Worm (Caenorhabditis elegans) whole organism, L2 larva: ENCODE measurements around the gene K08H2.7.

ENCODE experiments used
- F13H6.1 ChIP-seq: sonication (generic microtip); optimal IDR thresholded peaks from 2 replicates; lab custom pipeline; 2016; ENCODE audit warnings: missing genetic modification characterization, missing compliant biosample characterization
- ZK546.5 ChIP-seq: sonication (generic microtip); optimal IDR thresholded peaks from 2 replicates; lab custom pipeline; 2017; ENCODE audit warnings: missing biosample characterization, missing genetic modification characterization
- elt-1 ChIP-seq: fragments of 150-350 bp; optimal IDR thresholded peaks from 2 replicates; lab custom pipeline; 2014; ENCODE audit warnings: missing biosample characterization, missing genetic modification characterization
- lin-11 ChIP-seq: fragments of 150-350 bp; sonication (generic microtip); optimal IDR thresholded peaks from 2 replicates; lab custom pipeline; 2014; ENCODE audit warnings: missing biosample characterization, missing genetic modification characterization, inconsistent platforms, mixed read lengths
- mdl-1 ChIP-seq, 2 experiments: fragments of 150-350 bp in 1 of 2; sonication (generic microtip) in 1 of 2; optimal IDR thresholded peaks; 2 replicates each; lab custom pipeline; 2017; ENCODE audit warnings: missing biosample characterization in 2 of 2, missing genetic modification characterization in 2 of 2
- nhr-11 ChIP-seq: fragments of 150-350 bp; optimal IDR thresholded peaks from 2 replicates; lab custom pipeline; 2014; ENCODE audit warnings: missing biosample characterization, missing genetic modification characterization
- nhr-129 ChIP-seq: fragments of 150-350 bp; optimal IDR thresholded peaks from 2 replicates; lab custom pipeline; 2014; ENCODE audit warnings: missing biosample characterization, missing genetic modification characterization
- nhr-21 ChIP-seq: fragments of 150-350 bp; optimal IDR thresholded peaks from 2 replicates; lab custom pipeline; 2014; ENCODE audit warnings: missing biosample characterization, missing genetic modification characterization
- nhr-23 ChIP-seq: fragments of 150-350 bp; optimal IDR thresholded peaks from 2 replicates; lab custom pipeline; 2014; ENCODE audit warnings: missing biosample characterization, missing genetic modification reagents, missing genetic modification characterization
- nhr-6 ChIP-seq: fragments of 150-350 bp; optimal IDR thresholded peaks from 2 replicates; lab custom pipeline; 2014; ENCODE audit warnings: missing biosample characterization, missing genetic modification characterization
- snpc-4 ChIP-seq: fragments of 150-350 bp; optimal IDR thresholded peaks from 2 replicates; lab custom pipeline; 2014; ENCODE audit warnings: missing biosample characterization, missing genetic modification characterization
- unc-39 ChIP-seq: fragments of 150-350 bp; optimal IDR thresholded peaks from 2 replicates; lab custom pipeline; 2014; ENCODE audit warnings: missing biosample characterization, missing genetic modification characterization
- ztf-1 ChIP-seq: fragments of 200-800 bp; sonication (Bioruptor generic); conservative IDR thresholded peaks from 2 replicates; pipeline ENCODE4 v1.3.6; 2022; ENCODE audit warnings: missing genetic modification characterization, missing compliant biosample characterization
- ztf-11 ChIP-seq: sonication (generic microtip); optimal IDR thresholded peaks from 2 replicates; lab custom pipeline; 2017; ENCODE audit warnings: missing biosample characterization, missing genetic modification characterization

ce11 chrX:13234879-13235278 is 13.4 kb downstream of the K08H2.7 start, which contains the start of gene K08H2.2:
- TF ChIP-seq snpc-4 (tag; lab: Kevin White, UChicago) = no peak
- TF ChIP-seq lin-11 (tag; lab: Kevin White, UChicago) = no peak
- no peak for TF ChIP-seq F13H6.1 (tag; lab: Kevin White, UChicago)
- no peak for TF ChIP-seq nhr-11
- no peak for TF ChIP-seq ZK546.5 (tag; lab: Kevin White, UChicago)
- TF ChIP-seq ztf-1 (GFP tag; lab: Robert Waterston, UW) = no peak
- TF ChIP-seq mdl-1 (tag; optimal IDR thresholded peaks at IDR 0.05; lab: Kevin White, UChicago) = no peak
- TF ChIP-seq ztf-11 (tag; lab: Kevin White, UChicago) = no peak
- no peak for TF ChIP-seq nhr-23 (tag; lab: Kevin White, UChicago)
- TF ChIP-seq unc-39 (tag; lab: Kevin White, UChicago) = no peak
- no peak for TF ChIP-seq elt-1
- TF ChIP-seq nhr-6 (tag; lab: Kevin White, UChicago) = no peak
- no peak for TF ChIP-seq nhr-21 (tag; lab: Kevin White, UChicago)
- no peak for TF ChIP-seq nhr-129 (tag; lab: Kevin White, UChicago)
